Worm (Caenorhabditis elegans): Measurements from ENCODE around the gene nspg-4.

DNA sequence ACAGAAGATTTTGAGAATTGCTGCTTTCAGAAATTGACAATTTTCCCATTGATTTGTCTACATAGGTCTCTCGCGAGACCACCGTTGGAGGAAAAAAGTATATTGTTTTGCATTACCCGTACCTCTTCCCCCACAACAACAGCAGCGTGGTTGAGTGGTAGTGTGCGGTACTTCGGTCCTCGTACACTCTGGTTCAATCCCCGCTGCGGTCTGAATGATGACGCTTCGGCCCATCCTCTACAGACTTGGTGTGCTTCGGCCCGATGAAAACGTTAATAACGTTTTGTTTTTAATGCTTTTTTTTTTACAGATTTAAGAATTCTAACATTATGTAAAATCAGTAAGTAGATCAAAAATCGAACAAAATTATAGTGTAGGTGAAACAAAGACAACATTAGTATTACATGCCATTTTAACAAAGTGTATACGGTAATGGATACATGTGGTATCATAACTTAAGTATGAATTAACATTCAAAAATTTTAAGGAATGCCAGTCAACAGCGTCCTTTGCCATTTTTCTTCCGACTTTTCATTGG lies 2.2 kb downstream of the nspg-4 start, which contains the start of gene ZK816.3:
- TF ChIP-seq dve-1 (tag; optimal IDR thresholded peaks at IDR 0.05) (peak; percentile 15), elt-2 (tag; optimal IDR thresholded peaks at IDR 0.05) (peak; percentile 78), pha-4 (tag; optimal IDR thresholded peaks at IDR 0.05) (no peak), ceh-19 (GFP tag; optimal IDR thresholded peaks at IDR 0.05) (peak; percentile 36), ceh-9 (tag; optimal IDR thresholded peaks at IDR 0.05) (no peak), F13H6.1 (tag; optimal IDR thresholded peaks at IDR 0.05) (no peak), tbx-2 (tag; optimal IDR thresholded peaks at IDR 0.05) (peak; percentile 72), K02D7.2 (tag; optimal IDR thresholded peaks at IDR 0.05) (no peak), unc-3 (GFP tag; conservative IDR thresholded peaks at IDR 0.05) (peak; percentile 46; the same call in 1 of the 2 replicates), unc-3 (tag; optimal IDR thresholded peaks at IDR 0.05) (no peak), madf-2 (tag; optimal IDR thresholded peaks at IDR 0.05) (peak; percentile 32)
